Worm (Caenorhabditis elegans) whole organism, mixed stage, embryonic: ENCODE measurements around the gene Y57G11C.30.
"Not testable (repeated sequence)": the region's sequence is repeated elsewhere in the genome, so short reads cannot be mapped to it uniquely, and the experiment has no call there.

Experiments
- cnd-1 ChIP-seq: fragments of 200-800 bp; sonication (Bioruptor generic); optimal IDR thresholded peaks from 2 replicates; lab custom pipeline; 2018; ENCODE audit warnings: mild to moderate bottlenecking, missing genetic modification characterization, missing compliant biosample characterization
- mep-1 ChIP-seq: fragments of 150-350 bp; optimal IDR thresholded peaks from 2 replicates; lab custom pipeline; 2017; ENCODE audit warnings: missing biosample characterization, missing genetic modification reagents, missing genetic modification characterization, inconsistent platforms
- unc-62 ChIP-seq: fragments of 150-350 bp; optimal IDR thresholded peaks from 2 replicates; lab custom pipeline; 2014; ENCODE audit warnings: missing biosample characterization, missing genetic modification reagents, missing genetic modification characterization

DNA sequence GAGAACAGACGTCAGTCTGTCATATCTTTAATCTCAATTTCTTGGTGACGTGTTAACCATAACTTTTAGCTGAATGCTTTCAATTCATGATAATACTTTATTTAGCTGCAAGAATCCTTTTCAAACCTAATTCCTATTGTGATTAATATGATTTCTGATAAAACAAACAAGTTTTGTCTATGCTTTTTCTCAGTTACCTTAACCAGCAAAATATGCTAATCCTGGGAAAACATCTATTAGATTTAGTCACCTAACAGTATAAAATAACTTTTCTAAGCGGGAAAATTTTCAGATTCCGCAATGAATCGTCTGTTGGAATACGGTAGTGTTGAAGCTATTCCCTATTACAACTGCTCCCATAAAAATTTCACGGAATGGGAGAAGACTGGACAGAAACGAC is at the start of gene Y57G11C.30:
- TF ChIP-seq unc-62 (GFP tag; lab: Kevin White, UChicago); mep-1 (tag; lab: Kevin White, UChicago); cnd-1 (tag; lab: Kevin White, UChicago): not testable (repeated sequence)
